Worm (Caenorhabditis elegans) whole organism, young adult: Measurements from ENCODE around the gene T04B2.3.
A peak's percentile ranks its signal among the peaks of the same experiment; 100 is the strongest.

Source experiments
- C17E4.6 ChIP-seq: fragments of 200-800 bp; sonication (Bioruptor generic); IDR thresholded peaks from 2 replicates; pipeline ENCODE4 v1.3.6; 2022; ENCODE audit warnings: missing genetic modification reagents, missing genetic modification characterization, missing compliant biosample characterization
- F10E7.11 ChIP-seq: sonication (generic microtip); optimal IDR thresholded peaks from 2 replicates; lab custom pipeline; 2017; ENCODE audit warnings: mild to moderate bottlenecking, missing genetic modification characterization, moderate library complexity, missing compliant biosample characterization
- F22D6.2 ChIP-seq: sonication (generic microtip); optimal IDR thresholded peaks from 2 replicates; lab custom pipeline; 2016; ENCODE audit warnings: mild to moderate bottlenecking, missing genetic modification characterization, missing compliant biosample characterization
- F33H1.4 ChIP-seq: fragments of 200-800 bp; sonication (Bioruptor generic); IDR thresholded peaks from 2 replicates; pipeline ENCODE4 v1.3.6; 2022; ENCODE audit warnings: missing genetic modification reagents, missing genetic modification characterization, missing compliant biosample characterization
- F39B2.1 ChIP-seq: fragments of 200-800 bp; sonication (Bioruptor generic); IDR thresholded peaks from 2 replicates; pipeline ENCODE4 v1.3.6; 2022; ENCODE audit warnings: missing genetic modification reagents, missing genetic modification characterization, missing compliant biosample characterization
- K12H6.12 ChIP-seq: fragments of 200-800 bp; sonication (Bioruptor generic); optimal IDR thresholded peaks from 2 replicates; lab custom pipeline; 2018; ENCODE audit warnings: mild to moderate bottlenecking, missing genetic modification characterization, missing compliant biosample characterization
- Y53F4B.3 ChIP-seq: fragments of 200-800 bp; sonication (Bioruptor generic); IDR thresholded peaks from 2 replicates; pipeline ENCODE4 v1.3.6; 2022; ENCODE audit warnings: missing genetic modification reagents, missing genetic modification characterization, missing compliant biosample characterization
- ama-1 ChIP-seq, 3 experiments: fragments of 150-350 bp in 1 of 3; sonication (generic microtip) in 2 of 3; optimal IDR thresholded peaks; 2 replicates each; lab custom pipeline; 2014 to 2018; ENCODE audit warnings: missing biosample characterization in 2 of 3, missing genetic modification characterization in 2 of 3, missing genetic modification reagents in 2 of 3
- aptf-2 ChIP-seq: fragments of 200-800 bp; sonication (Bioruptor generic); conservative IDR thresholded peaks from 2 replicates; pipeline ENCODE4 v1.3.6; 2022; ENCODE audit warnings: missing genetic modification reagents, missing genetic modification characterization, missing compliant biosample characterization
- atf-7 ChIP-seq: sonication (generic microtip); optimal IDR thresholded peaks from 2 replicates; lab custom pipeline; 2017; ENCODE audit warnings: mild to moderate bottlenecking, missing genetic modification characterization, missing compliant biosample characterization
- attf-3 ChIP-seq: fragments of 200-800 bp; sonication (Bioruptor generic); conservative IDR thresholded peaks from 2 replicates; pipeline ENCODE4 v1.3.6; 2022; ENCODE audit warnings: missing genetic modification reagents, missing genetic modification characterization, missing compliant biosample characterization
- attf-5 ChIP-seq: fragments of 200-800 bp; sonication (Bioruptor generic); optimal IDR thresholded peaks from 2 replicates; lab custom pipeline; 2018; ENCODE audit warnings: mild to moderate bottlenecking, missing genetic modification characterization, missing compliant biosample characterization
- bed-1 ChIP-seq: fragments of 200-800 bp; sonication (Bioruptor generic); IDR thresholded peaks from 2 replicates; pipeline ENCODE4 v1.3.6; 2022; ENCODE audit warnings: missing genetic modification reagents, missing genetic modification characterization, missing compliant biosample characterization
- bed-2 ChIP-seq: fragments of 200-800 bp; sonication (Bioruptor generic); IDR thresholded peaks from 2 replicates; pipeline ENCODE4 v1.3.6; 2022; ENCODE audit warnings: missing genetic modification reagents, missing genetic modification characterization, missing compliant biosample characterization
- cebp-1 ChIP-seq, 2 experiments: fragments of 200-800 bp in 1 of 2; sonication (Bioruptor generic) in 1 of 2; sonication (generic microtip) in 1 of 2; IDR thresholded peaks in 1 of 2; optimal IDR thresholded peaks in 1 of 2; 2 replicates each; pipeline versions ENCODE4 v1.3.6 to Lab custom; 2017 to 2022; ENCODE audit warnings: missing compliant biosample characterization in 2 of 2, missing genetic modification characterization in 2 of 2, mild to moderate bottlenecking in 1 of 2, missing genetic modification reagents in 1 of 2, moderate library complexity in 1 of 2
- cebp-2 ChIP-seq: fragments of 200-800 bp; sonication (Bioruptor generic); IDR thresholded peaks from 2 replicates; pipeline ENCODE4 v1.3.6; 2022; ENCODE audit warnings: missing genetic modification characterization, missing compliant biosample characterization
- ceh-100 ChIP-seq: fragments of 200-800 bp; sonication (Bioruptor generic); IDR thresholded peaks from 2 replicates; pipeline ENCODE4 v1.3.6; 2022; ENCODE audit warnings: missing genetic modification reagents, missing genetic modification characterization, missing compliant biosample characterization
- ceh-40 ChIP-seq: fragments of 200-800 bp; sonication (Bioruptor generic); IDR thresholded peaks from 2 replicates; pipeline ENCODE4 v1.3.6; 2022; ENCODE audit warnings: missing genetic modification characterization, missing compliant biosample characterization
- ceh-58 ChIP-seq: fragments of 200-800 bp; sonication (Bioruptor generic); IDR thresholded peaks from 2 replicates; pipeline ENCODE4 v1.3.6; 2022; ENCODE audit warnings: missing genetic modification characterization, missing compliant biosample characterization
- ceh-79 ChIP-seq: sonication (generic microtip); optimal IDR thresholded peaks from 2 replicates; lab custom pipeline; 2017; ENCODE audit warnings: mild to moderate bottlenecking, missing genetic modification characterization, missing compliant biosample characterization
- die-1 ChIP-seq: sonication (generic microtip); optimal IDR thresholded peaks from 2 replicates; lab custom pipeline; 2016; ENCODE audit warnings: missing genotype, mild to moderate bottlenecking, missing genetic modification characterization, missing compliant biosample characterization
- dox-1 ChIP-seq: fragments of 200-800 bp; sonication (Bioruptor generic); IDR thresholded peaks from 2 replicates; pipeline ENCODE4 v1.3.6; 2022; ENCODE audit warnings: missing genetic modification reagents, missing genetic modification characterization, missing compliant biosample characterization
- egl-44 ChIP-seq: fragments of 200-800 bp; sonication (Bioruptor generic); IDR thresholded peaks from 2 replicates; pipeline ENCODE4 v1.3.6; 2022; ENCODE audit warnings: missing genetic modification reagents, missing genetic modification characterization, missing compliant biosample characterization
- egrh-3 ChIP-seq: fragments of 200-800 bp; sonication (Bioruptor generic); IDR thresholded peaks from 2 replicates; pipeline ENCODE4 v1.3.6; 2022; ENCODE audit warnings: missing genetic modification reagents, missing genetic modification characterization, missing compliant biosample characterization
- fkh-3 ChIP-seq: sonication (generic microtip); optimal IDR thresholded peaks from 2 replicates; lab custom pipeline; 2016; ENCODE audit warnings: mild to moderate bottlenecking, missing genetic modification characterization, missing compliant biosample characterization
- hmg-1.2 ChIP-seq: fragments of 200-800 bp; sonication (Bioruptor generic); IDR thresholded peaks from 2 replicates; pipeline ENCODE4 v1.3.6; 2022; ENCODE audit warnings: missing genetic modification reagents, missing genetic modification characterization, missing compliant biosample characterization
- let-607 ChIP-seq, 2 experiments: fragments of 200-800 bp in 1 of 2; sonication (Bioruptor generic) in 1 of 2; sonication (generic microtip) in 1 of 2; optimal IDR thresholded peaks; 2 replicates each; lab custom pipeline; 2016 to 2018; ENCODE audit warnings: mild to moderate bottlenecking in 2 of 2, missing compliant biosample characterization in 2 of 2, missing genetic modification characterization in 2 of 2, moderate library complexity in 2 of 2, missing genotype in 1 of 2
- lsy-27 ChIP-seq: sonication (generic microtip); optimal IDR thresholded peaks from 2 replicates; lab custom pipeline; 2017; ENCODE audit warnings: missing genetic modification characterization, mild to moderate bottlenecking, missing compliant biosample characterization, antibody characterized with exemption, missing genotype, borderline replicate concordance; ENCODE audit not compliant: insufficient read depth
- mel-28 ChIP-seq: sonication (generic microtip); optimal IDR thresholded peaks from 2 replicates; lab custom pipeline; 2016; ENCODE audit warnings: borderline replicate concordance, mild to moderate bottlenecking, missing genetic modification characterization, missing compliant biosample characterization
- mes-4 ChIP-seq: sonication (generic microtip); optimal IDR thresholded peaks from 2 replicates; lab custom pipeline; 2016; ENCODE audit warnings: missing genotype, missing genetic modification characterization, missing compliant biosample characterization
- nfya-1 ChIP-seq: sonication (generic microtip); optimal IDR thresholded peaks from 2 replicates; lab custom pipeline; 2017; ENCODE audit warnings: antibody characterized with exemption, missing compliant biosample characterization, missing genetic modification characterization, borderline replicate concordance; ENCODE audit not compliant: insufficient read depth
- nfya-2 ChIP-seq: fragments of 200-800 bp; sonication (Bioruptor generic); IDR thresholded peaks from 2 replicates; pipeline ENCODE4 v1.3.6; 2022; ENCODE audit warnings: missing genetic modification reagents, missing genetic modification characterization, missing compliant biosample characterization
- nhr-120 ChIP-seq: fragments of 200-800 bp; sonication (Bioruptor generic); IDR thresholded peaks from 2 replicates; pipeline ENCODE4 v1.3.6; 2022; ENCODE audit warnings: missing genetic modification characterization, missing compliant biosample characterization
- nhr-90 ChIP-seq: sonication (generic microtip); optimal IDR thresholded peaks from 2 replicates; lab custom pipeline; 2016; ENCODE audit warnings: missing genotype, mild to moderate bottlenecking, missing genetic modification characterization, missing compliant biosample characterization
- pbrm-1 ChIP-seq: fragments of 200-800 bp; sonication (Bioruptor generic); IDR thresholded peaks from 2 replicates; pipeline ENCODE4 v1.3.6; 2022; ENCODE audit warnings: missing genetic modification reagents, missing genetic modification characterization, missing compliant biosample characterization
- snpc-1.1 ChIP-seq: sonication (generic microtip); optimal IDR thresholded peaks from 2 replicates; lab custom pipeline; 2017; ENCODE audit warnings: missing genetic modification characterization, mild to moderate bottlenecking, missing compliant biosample characterization, antibody characterized with exemption, moderate library complexity, missing genotype, missing genetic modification reagents; ENCODE audit not compliant: insufficient read depth
- tbp1 ChIP-seq: fragments of 200-800 bp; sonication (Bioruptor generic); optimal IDR thresholded peaks from 2 replicates; lab custom pipeline; 2018; ENCODE audit warnings: mild to moderate bottlenecking, missing genetic modification characterization, missing compliant biosample characterization
- unc-130 ChIP-seq: sonication (generic microtip); optimal IDR thresholded peaks from 2 replicates; lab custom pipeline; 2016; ENCODE audit warnings: missing genetic modification reagents, missing genetic modification characterization, missing compliant biosample characterization
- xnd-1 ChIP-seq: sonication (generic microtip); optimal IDR thresholded peaks from 2 replicates; lab custom pipeline; 2016; ENCODE audit warnings: missing genotype, missing genetic modification reagents, missing genetic modification characterization, missing compliant biosample characterization
- zfh-2 ChIP-seq: fragments of 200-800 bp; sonication (Bioruptor generic); conservative IDR thresholded peaks from 2 replicates; pipeline ENCODE4 v1.3.6; 2022; ENCODE audit warnings: missing genetic modification reagents, missing genetic modification characterization, missing compliant biosample characterization
- zim-3 ChIP-seq: sonication (generic microtip); optimal IDR thresholded peaks from 2 replicates; lab custom pipeline; 2017; ENCODE audit warnings: mild to moderate bottlenecking, missing genetic modification characterization, moderate library complexity, missing compliant biosample characterization
- ztf-22 ChIP-seq: fragments of 200-800 bp; sonication (Bioruptor generic); optimal IDR thresholded peaks from 2 replicates; lab custom pipeline; 2018; ENCODE audit warnings: mild to moderate bottlenecking, missing genetic modification characterization, moderate library complexity, missing compliant biosample characterization

The T04B2.3 gene

DNA sequence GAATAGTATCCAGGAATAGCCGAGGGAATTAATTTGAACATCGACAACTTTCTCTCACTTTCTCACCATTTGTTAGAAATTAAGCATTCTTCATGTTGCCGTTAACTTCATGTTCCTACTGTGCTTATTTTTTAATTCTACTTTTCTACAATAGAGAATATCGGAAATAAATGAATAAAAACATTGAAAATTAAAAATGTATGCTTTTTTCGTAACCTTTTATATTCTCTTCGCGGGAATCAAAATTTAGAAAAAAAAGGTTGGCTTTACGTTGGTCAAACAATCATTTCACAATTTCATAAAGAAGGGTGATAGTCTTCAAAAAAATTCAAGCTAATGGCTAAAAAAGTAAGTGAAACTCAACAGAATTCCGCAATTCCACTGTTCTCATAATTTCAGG lies 28.7 kb downstream of the T04B2.3 start, which contains the start of gene W01B6.5:
Gene W01B6.5 (plus strand): TSS at position 301 of the 400 bp plus-strand sequence.
- no peak for TF ChIP-seq attf-3 (GFP tag; lab: Robert Waterston, UW)
- no peak for TF ChIP-seq ama-1 (optimal IDR thresholded peaks at IDR 0.05; lab: Kevin White, UChicago)
- no peak for TF ChIP-seq ama-1 (GFP tag; optimal IDR thresholded peaks at IDR 0.05; lab: Kevin White, UChicago)
- TF ChIP-seq cebp-2, result no peak
- TF ChIP-seq pbrm-1 (GFP tag; lab: Robert Waterston, UW), result no peak
- TF ChIP-seq F39B2.1, result no peak
- no peak for TF ChIP-seq ceh-100 (GFP tag; lab: Robert Waterston, UW)
- no peak for TF ChIP-seq tbp1
- no peak for TF ChIP-seq atf-7 (tag; lab: Kevin White, UChicago)
- TF ChIP-seq Y53F4B.3 (GFP tag; lab: Robert Waterston, UW), result no peak
- no peak for TF ChIP-seq attf-5 (GFP tag; lab: Kevin White, UChicago)
- no peak for TF ChIP-seq fkh-3
- no peak for TF ChIP-seq F22D6.2 (tag; lab: Kevin White, UChicago)
- TF ChIP-seq ztf-22 (GFP tag; lab: Kevin White, UChicago), result no peak
- no peak for TF ChIP-seq hmg-1.2 (GFP tag; lab: Robert Waterston, UW)

DNA sequence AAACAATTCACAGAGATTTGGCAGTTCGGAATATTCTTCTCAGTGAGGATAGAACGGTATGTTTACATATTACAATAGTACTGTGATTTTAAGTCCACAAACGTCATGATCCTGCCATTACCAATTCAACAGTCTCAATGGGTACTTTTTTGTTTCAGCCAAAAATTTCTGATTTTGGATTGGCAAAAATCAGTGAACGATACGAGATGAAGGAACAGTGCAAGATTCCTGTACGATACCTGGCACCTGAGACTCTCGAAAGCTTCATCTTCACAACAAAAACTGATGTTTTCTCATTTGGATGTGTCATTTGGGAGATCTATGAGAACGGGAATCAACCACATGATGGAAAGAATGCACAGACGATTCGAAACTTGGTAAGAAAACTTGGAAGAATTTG lies 30.8 kb downstream of the T04B2.3 start:
- TF ChIP-seq fkh-3 (no peak), nhr-120 (GFP tag; lab: Robert Waterston, UW) (no peak), lsy-27 (no peak), mel-28 (tag; lab: Kevin White, UChicago) (no peak), zim-3 (tag; lab: Kevin White, UChicago) (no peak), aptf-2 (GFP tag; lab: Robert Waterston, UW) (no peak), F33H1.4 (no peak)

ce11 chrIV:10080816-10081215 lies 33.6 kb downstream of the T04B2.3 start, which contains the start of gene W01B6.6:
TSS of gene W01B6.6 (plus strand) at chrIV:10081116.
- TF ChIP-seq egl-44 (GFP tag; lab: Robert Waterston, UW) (no peak), Y53F4B.3 (GFP tag; lab: Robert Waterston, UW) (no peak), ceh-58 (GFP tag; lab: Robert Waterston, UW) (no peak), zfh-2 (GFP tag; lab: Robert Waterston, UW) (no peak), xnd-1 (tag; lab: Kevin White, UChicago) (no peak)

DNA sequence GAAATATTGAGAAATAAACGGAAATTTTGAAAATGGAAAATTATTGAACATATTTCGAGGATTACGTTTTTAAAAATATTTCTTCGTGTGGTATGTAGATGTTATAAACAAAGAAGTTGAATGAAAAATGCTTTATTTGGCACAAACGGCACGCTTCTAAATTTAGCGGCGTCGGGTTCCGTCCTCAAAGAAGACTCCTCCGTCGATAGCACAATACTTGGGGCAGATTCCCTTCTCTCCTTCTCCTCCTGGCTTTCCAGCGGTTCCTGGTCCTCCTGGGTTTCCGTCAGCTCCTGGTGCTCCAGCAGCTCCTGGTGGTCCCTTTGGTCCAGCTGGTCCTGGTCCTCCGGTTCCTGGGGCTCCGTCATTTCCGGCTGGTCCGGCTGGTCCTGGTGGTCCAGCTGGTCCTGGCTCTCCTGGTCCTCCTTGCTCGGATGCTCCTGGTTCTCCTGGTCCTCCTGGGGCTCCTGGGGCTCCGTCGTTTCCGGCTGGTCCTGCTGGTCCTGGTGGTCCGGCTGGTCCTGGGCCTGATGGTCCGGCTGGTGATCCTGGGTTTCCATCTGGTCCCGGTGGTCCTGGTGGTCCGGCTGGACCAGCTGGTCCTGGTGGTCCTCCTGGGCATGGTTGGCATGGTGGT lies 37.2 kb downstream of the T04B2.3 start, which contains the start of gene W01B6.8:
Gene W01B6.8 (minus strand): TSS at position 51 of the 637 bp plus-strand sequence.
- TF ChIP-seq nfya-1 (tag; lab: Kevin White, UChicago), result no peak
- no peak for TF ChIP-seq mes-4 (tag; lab: Kevin White, UChicago)
- no peak for TF ChIP-seq ceh-79 (tag; lab: Kevin White, UChicago)
- TF ChIP-seq die-1 (tag; lab: Kevin White, UChicago), result no peak
- TF ChIP-seq C17E4.6, result no peak
- no peak for TF ChIP-seq let-607 (tag; optimal IDR thresholded peaks at IDR 0.05; lab: Kevin White, UChicago)
- TF ChIP-seq dox-1, result peak; percentile 35; the same call in 1 of the 2 replicates
- no peak for TF ChIP-seq bed-2 (GFP tag; lab: Robert Waterston, UW)
- TF ChIP-seq zfh-2 (GFP tag; lab: Robert Waterston, UW), result peak; percentile 95
- no peak for TF ChIP-seq F10E7.11
- no peak for TF ChIP-seq unc-130
- TF ChIP-seq snpc-1.1 (tag; lab: Kevin White, UChicago), result no peak
- peak; percentile 99 for TF ChIP-seq egrh-3 (GFP tag; lab: Robert Waterston, UW)
- no peak for TF ChIP-seq atf-7 (tag; lab: Kevin White, UChicago)
- no peak for TF ChIP-seq K12H6.12 (tag; lab: Kevin White, UChicago)
- TF ChIP-seq nfya-2 (GFP tag; lab: Robert Waterston, UW), result no peak
- no peak for TF ChIP-seq nhr-90 (tag; lab: Kevin White, UChicago)
- no peak for TF ChIP-seq bed-1 (GFP tag; lab: Robert Waterston, UW)
- no peak for TF ChIP-seq ceh-40 (GFP tag; lab: Robert Waterston, UW)
- no peak for TF ChIP-seq cebp-1 (GFP tag; IDR thresholded peaks at IDR 0.05; lab: Robert Waterston, UW)
- no peak for TF ChIP-seq cebp-1 (tag; optimal IDR thresholded peaks at IDR 0.05; lab: Kevin White, UChicago)
